Worm (Caenorhabditis elegans) whole organism, L1 larva: ENCODE measurements around the gene C03H12.1.

Experiments used
- F16B12.6 ChIP-seq: fragments of 150-350 bp; optimal IDR thresholded peaks from 2 replicates; lab custom pipeline; 2014; ENCODE audit warnings: missing biosample characterization, missing genetic modification characterization
- alr-1 ChIP-seq: fragments of 200-800 bp; sonication (Bioruptor generic); optimal IDR thresholded peaks from 2 replicates; lab custom pipeline; 2018; ENCODE audit warnings: borderline replicate concordance, mild to moderate bottlenecking, missing genetic modification characterization, missing compliant biosample characterization
- aly-2 ChIP-seq: fragments of 150-350 bp; optimal IDR thresholded peaks from 2 replicates; lab custom pipeline; 2014; ENCODE audit warnings: missing biosample characterization, missing genetic modification characterization
- blmp-1 ChIP-seq: fragments of 150-350 bp; optimal IDR thresholded peaks from 2 replicates; lab custom pipeline; 2014; ENCODE audit warnings: missing biosample characterization, missing genetic modification characterization
- ceh-63 ChIP-seq: fragments of 200-800 bp; sonication (Bioruptor generic); optimal IDR thresholded peaks from 2 replicates; lab custom pipeline; 2018; ENCODE audit warnings: mild to moderate bottlenecking, missing genetic modification characterization, missing compliant biosample characterization
- ceh-8 ChIP-seq: fragments of 200-800 bp; sonication (Bioruptor generic); optimal IDR thresholded peaks from 2 replicates; lab custom pipeline; 2018; ENCODE audit warnings: mild to moderate bottlenecking, missing genetic modification characterization, moderate library complexity, missing compliant biosample characterization
- ceh-82 ChIP-seq, 3 experiments: fragments of 150-350 bp in 1 of 3; sonication (generic microtip) in 2 of 3; optimal IDR thresholded peaks; 2 replicates each; lab custom pipeline; 2014 to 2017; ENCODE audit warnings: missing biosample characterization in 3 of 3, missing genetic modification characterization in 3 of 3
- ceh-88 ChIP-seq: fragments of 200-800 bp; sonication (Bioruptor generic); IDR thresholded peaks from 2 replicates; pipeline ENCODE4 v1.3.6; 2022; ENCODE audit warnings: missing genetic modification characterization, missing compliant biosample characterization
- ceh-90 ChIP-seq: sonication (generic microtip); optimal IDR thresholded peaks from 2 replicates; lab custom pipeline; 2016; ENCODE audit warnings: missing genetic modification characterization, missing compliant biosample characterization
- ces-1 ChIP-seq: fragments of 150-350 bp; optimal IDR thresholded peaks from 2 replicates; lab custom pipeline; 2014; ENCODE audit warnings: missing biosample characterization, missing genetic modification reagents, missing genetic modification characterization
- dsc-1 ChIP-seq: sonication (generic microtip); optimal IDR thresholded peaks from 2 replicates; lab custom pipeline; 2016; ENCODE audit warnings: mild to moderate bottlenecking, missing genetic modification characterization, missing compliant biosample characterization
- efl-3 ChIP-seq: fragments of 200-800 bp; sonication (Bioruptor generic); optimal IDR thresholded peaks from 2 replicates; lab custom pipeline; 2018; ENCODE audit warnings: mild to moderate bottlenecking, missing genetic modification characterization, missing compliant biosample characterization
- egl-13 ChIP-seq: sonication (generic microtip); optimal IDR thresholded peaks from 2 replicates; lab custom pipeline; 2016; ENCODE audit warnings: missing genotype, missing genetic modification reagents, missing genetic modification characterization, missing compliant biosample characterization
- elt-3 ChIP-seq, 6 experiments: fragments of 150-350 bp in 1 of 6; sonication (generic microtip); optimal IDR thresholded peaks; 2 replicates each; lab custom pipeline; 2017 to 2018; ENCODE audit warnings: missing biosample characterization in 6 of 6, missing genetic modification characterization in 6 of 6, inconsistent platforms in 1 of 6
- fkh-4 ChIP-seq: sonication (generic microtip); optimal IDR thresholded peaks from 2 replicates; lab custom pipeline; 2016; ENCODE audit warnings: missing compliant biosample characterization, missing genetic modification characterization, borderline replicate concordance
- grh-1 ChIP-seq: fragments of 200-800 bp; sonication (Bioruptor generic); IDR thresholded peaks from 2 replicates; pipeline ENCODE4 v1.3.6; 2022; ENCODE audit warnings: missing genetic modification reagents, missing genetic modification characterization, missing compliant biosample characterization
- irx-1 ChIP-seq: sonication (generic microtip); optimal IDR thresholded peaks from 2 replicates; lab custom pipeline; 2016; ENCODE audit warnings: missing genetic modification characterization, missing compliant biosample characterization
- isw-1 ChIP-seq: fragments of 200-800 bp; sonication (Bioruptor generic); IDR thresholded peaks from 2 replicates; pipeline ENCODE4 v1.3.6; 2022; ENCODE audit warnings: missing genetic modification characterization, missing compliant biosample characterization
- lin-14 ChIP-seq: fragments of 200-800 bp; sonication (Bioruptor generic); optimal IDR thresholded peaks from 2 replicates; lab custom pipeline; 2018; ENCODE audit warnings: mild to moderate bottlenecking, missing genetic modification characterization, moderate library complexity, missing compliant biosample characterization
- lin-39 ChIP-seq: fragments of 150-350 bp; optimal IDR thresholded peaks from 2 replicates; lab custom pipeline; 2014; ENCODE audit warnings: missing biosample characterization, missing genetic modification reagents, missing genetic modification characterization
- lsy-2 ChIP-seq, 2 experiments: fragments of 150-350 bp; optimal IDR thresholded peaks; 2 replicates each; lab custom pipeline; 2014; ENCODE audit warnings: missing biosample characterization in 2 of 2, missing genetic modification characterization in 2 of 2
- mef-2 ChIP-seq: fragments of 150-350 bp; optimal IDR thresholded peaks from 2 replicates; lab custom pipeline; 2014; ENCODE audit warnings: missing biosample characterization, missing genetic modification characterization
- nhr-237 ChIP-seq: fragments of 150-350 bp; optimal IDR thresholded peaks from 2 replicates; lab custom pipeline; 2014; ENCODE audit warnings: missing biosample characterization, missing genetic modification characterization
- nhr-28 ChIP-seq: fragments of 150-350 bp; optimal IDR thresholded peaks from 2 replicates; lab custom pipeline; 2014; ENCODE audit warnings: missing biosample characterization, missing genetic modification characterization
- nhr-47 ChIP-seq: sonication (generic microtip); optimal IDR thresholded peaks from 2 replicates; lab custom pipeline; 2016; ENCODE audit warnings: mild to moderate bottlenecking, missing genetic modification characterization, moderate library complexity, missing compliant biosample characterization
- nhr-71 ChIP-seq: sonication (generic microtip); optimal IDR thresholded peaks from 2 replicates; lab custom pipeline; 2016; ENCODE audit warnings: mild to moderate bottlenecking, missing genetic modification characterization, moderate library complexity, missing compliant biosample characterization
- nhr-77 ChIP-seq: fragments of 150-350 bp; optimal IDR thresholded peaks from 2 replicates; lab custom pipeline; 2014; ENCODE audit warnings: missing biosample characterization, missing genetic modification characterization
- nhr-90 ChIP-seq: sonication (generic microtip); optimal IDR thresholded peaks from 2 replicates; lab custom pipeline; 2016; ENCODE audit warnings: mild to moderate bottlenecking, missing genetic modification characterization, missing compliant biosample characterization; ENCODE audit not compliant: poor library complexity
- pax-3 ChIP-seq: fragments of 200-800 bp; sonication (Bioruptor generic); optimal IDR thresholded peaks from 2 replicates; lab custom pipeline; 2018; ENCODE audit warnings: mild to moderate bottlenecking, missing genetic modification characterization, moderate library complexity, missing compliant biosample characterization
- rnt-1 ChIP-seq: sonication (generic microtip); optimal IDR thresholded peaks from 2 replicates; lab custom pipeline; 2016; ENCODE audit warnings: mild to moderate bottlenecking, missing genetic modification characterization, moderate library complexity, missing compliant biosample characterization
- skn-1 ChIP-seq: fragments of 150-350 bp; optimal IDR thresholded peaks from 2 replicates; lab custom pipeline; 2014; ENCODE audit warnings: missing biosample characterization, missing genetic modification characterization
- snu-23 ChIP-seq: sonication (generic microtip); optimal IDR thresholded peaks from 2 replicates; lab custom pipeline; 2016; ENCODE audit warnings: missing genetic modification characterization, missing compliant biosample characterization
- sup-37 ChIP-seq: fragments of 200-800 bp; sonication (Bioruptor generic); optimal IDR thresholded peaks from 2 replicates; lab custom pipeline; 2018; ENCODE audit warnings: mild to moderate bottlenecking, missing genetic modification characterization, missing compliant biosample characterization
- unc-86 ChIP-seq: sonication (generic microtip); optimal IDR thresholded peaks from 2 replicates; lab custom pipeline; 2016; ENCODE audit warnings: missing genetic modification characterization, missing compliant biosample characterization
- unc-98 ChIP-seq: fragments of 200-800 bp; sonication (Bioruptor generic); IDR thresholded peaks from 2 replicates; pipeline ENCODE4 v1.3.6; 2022; ENCODE audit warnings: missing genetic modification characterization, missing compliant biosample characterization
- xbp-1 ChIP-seq: sonication (generic microtip); optimal IDR thresholded peaks from 2 replicates; lab custom pipeline; 2016; ENCODE audit warnings: missing genetic modification characterization, missing compliant biosample characterization
- ztf-4 ChIP-seq: fragments of 150-350 bp; optimal IDR thresholded peaks from 2 replicates; lab custom pipeline; 2014; ENCODE audit warnings: missing biosample characterization, missing genetic modification characterization

C03H12.1 gene

DNA sequence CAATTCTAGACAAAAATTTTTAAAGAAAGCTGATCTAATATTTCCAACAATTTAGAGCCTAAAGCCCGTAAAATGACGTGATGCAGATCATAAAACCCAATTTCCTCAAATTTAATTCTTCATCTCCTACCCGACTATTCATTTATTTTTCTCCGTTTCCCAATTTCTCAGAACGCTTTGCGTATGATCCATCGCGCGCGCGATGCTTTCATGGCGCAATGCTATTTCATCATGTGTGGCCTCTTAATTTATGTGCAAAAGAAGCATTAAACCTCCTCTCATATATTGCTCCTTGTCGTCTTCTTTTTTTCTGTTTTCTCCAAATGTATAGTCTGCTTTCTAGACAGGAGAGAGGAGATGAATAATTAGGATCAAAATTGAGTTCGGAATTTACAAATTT is 20.6 kb upstream of the C03H12.1 start:
- TF ChIP-seq lsy-2 (tag; optimal IDR thresholded peaks at IDR 0.05; lab: Kevin White, UChicago) (no peak), nhr-237 (tag; lab: Kevin White, UChicago) (no peak), nhr-71 (tag; lab: Kevin White, UChicago) (peak; percentile 59), nhr-28 (tag; lab: Kevin White, UChicago) (no peak), irx-1 (tag; lab: Kevin White, UChicago) (peak; percentile 15), ceh-82 (tag; optimal IDR thresholded peaks at IDR 0.05; lab: Kevin White, UChicago) (peak in 1 of 3 experiments; percentile 13), ceh-63 (GFP tag; lab: Kevin White, UChicago) (peak; percentile 52), unc-86 (tag; lab: Kevin White, UChicago) (peak; percentile 68), dsc-1 (tag; lab: Kevin White, UChicago) (peak; percentile 48), fkh-4 (tag; lab: Kevin White, UChicago) (no peak), lin-14 (GFP tag; lab: Kevin White, UChicago) (peak; percentile 56), nhr-47 (tag; lab: Kevin White, UChicago) (peak; percentile 31), ceh-8 (GFP tag; lab: Kevin White, UChicago) (no peak), egl-13 (tag; lab: Kevin White, UChicago) (peak; percentile 75)

DNA sequence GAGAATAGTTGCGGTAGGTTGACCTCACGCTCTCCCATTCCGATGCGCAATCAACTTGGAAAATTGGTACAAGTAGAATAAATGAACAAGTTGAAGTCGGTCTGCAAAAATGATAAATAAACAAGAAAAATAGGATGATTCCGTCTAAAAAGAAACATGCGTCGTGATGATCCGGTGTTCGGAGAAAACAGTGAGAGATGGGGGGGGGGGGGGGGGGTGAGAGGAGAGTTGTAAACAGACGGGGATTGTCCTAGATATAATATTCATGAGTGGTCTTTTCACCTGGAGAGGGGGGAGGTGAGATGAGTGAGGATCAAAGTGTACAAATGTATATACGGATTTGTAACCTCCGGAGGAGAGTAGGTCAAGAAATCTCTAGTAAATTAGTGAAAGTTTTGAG is 13.6 kb upstream of the C03H12.1 start, which contains the start of gene F59D12.2:
Gene F59D12.2 (minus strand): TSS at position 101 of the 400 bp plus-strand sequence.
- TF ChIP-seq nhr-90 (no peak), elt-3 (tag; optimal IDR thresholded peaks at IDR 0.05; lab: Kevin White, UChicago) (no peak), grh-1 (GFP tag; lab: Robert Waterston, UW) (no peak), mef-2 (tag; lab: Kevin White, UChicago) (no peak), rnt-1 (no peak), nhr-77 (no peak), ceh-88 (GFP tag; lab: Robert Waterston, UW) (no peak), pax-3 (tag; lab: Kevin White, UChicago) (no peak), lin-39 (no peak), alr-1 (tag; lab: Kevin White, UChicago) (no peak), fkh-4 (tag; lab: Kevin White, UChicago) (no peak), aly-2 (tag; lab: Kevin White, UChicago) (no peak), xbp-1 (no peak), snu-23 (GFP tag; lab: Kevin White, UChicago) (no peak), nhr-71 (tag; lab: Kevin White, UChicago) (no peak), F16B12.6 (tag; lab: Kevin White, UChicago) (no peak), ces-1 (GFP tag; lab: Kevin White, UChicago) (no peak)
- TF ChIP-seq, all 84 proteins: peak for 0

DNA sequence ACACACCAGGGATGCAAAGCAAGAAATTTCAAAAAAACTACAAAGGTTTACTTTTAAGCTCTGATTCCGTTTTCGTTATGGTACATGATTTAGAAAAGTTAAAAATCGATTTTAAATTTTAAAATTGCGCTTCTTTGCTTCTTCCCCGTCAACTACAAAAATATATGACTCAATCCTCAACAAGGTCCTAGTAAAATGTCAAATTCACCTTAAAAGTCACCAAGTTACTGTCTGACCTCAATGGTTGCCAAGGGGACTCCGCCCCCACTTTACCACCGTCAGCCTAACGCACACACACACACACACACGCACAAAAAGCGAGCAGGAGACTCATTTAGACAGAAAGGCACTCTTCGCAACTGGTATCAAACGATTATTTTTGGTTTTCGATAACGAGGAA is 7.9 kb upstream of the C03H12.1 start, which contains the start of gene gpn-1:
Gene gpn-1 (plus strand): TSS at position 301 of the 400 bp plus-strand sequence.
- TF ChIP-seq ztf-4 (tag; lab: Kevin White, UChicago) (no peak), isw-1 (GFP tag; lab: Robert Waterston, UW) (no peak)

DNA sequence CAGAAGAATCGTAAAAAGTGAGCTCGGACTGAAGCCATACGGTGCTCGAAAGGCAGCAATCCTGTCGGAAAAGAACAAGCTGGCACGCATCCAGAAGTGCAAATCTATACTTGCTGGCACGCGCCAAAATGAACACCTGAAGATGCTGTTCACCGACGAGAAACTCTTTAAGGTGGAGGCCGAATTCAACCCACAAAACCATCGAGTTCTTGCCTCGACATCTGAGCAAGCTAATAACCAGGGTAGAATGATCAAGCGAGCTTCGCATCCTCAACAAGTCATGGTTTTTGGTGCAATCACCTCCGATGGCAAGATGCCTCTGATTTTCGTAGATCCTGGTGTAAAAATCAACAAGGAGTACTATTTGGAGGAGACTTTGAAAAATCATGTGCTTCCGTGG is 4.2 kb downstream of the C03H12.1 start:
- no peak for TF ChIP-seq mef-2 (tag; lab: Kevin White, UChicago)
- no peak for TF ChIP-seq skn-1 (tag; lab: Kevin White, UChicago)
- no peak for TF ChIP-seq ceh-90 (tag; lab: Kevin White, UChicago)
- no peak for TF ChIP-seq efl-3 (GFP tag; lab: Kevin White, UChicago)
- no peak for TF ChIP-seq blmp-1
- TF ChIP-seq nhr-47 (tag; lab: Kevin White, UChicago) = no peak
- no peak for TF ChIP-seq sup-37 (GFP tag; lab: Kevin White, UChicago)
- no peak for TF ChIP-seq isw-1 (GFP tag; lab: Robert Waterston, UW)
- TF ChIP-seq unc-98 (GFP tag; lab: Robert Waterston, UW) = no peak
